Fruit fly (Drosophila melanogaster) whole organism, embryonic: ENCODE results near the gene CG7362.

Experiments used
- Abd-B ChIP-seq: fragments of 200-800 bp; sonication (Bioruptor generic); optimal IDR thresholded peaks from 2 replicates; lab custom pipeline; 2018; ENCODE audit warnings: missing biosample characterization, mild to moderate bottlenecking, missing genetic modification characterization, moderate library complexity
- Blimp-1 ChIP-seq: fragments of 200-800 bp; sonication (Bioruptor generic); optimal IDR thresholded peaks from 3 replicates; lab custom pipeline; 2018; ENCODE audit warnings: missing biosample characterization, missing genetic modification characterization, mild to moderate bottlenecking, moderate library complexity, missing genetic modification reagents
- CG1024 ChIP-seq: fragments of 200-800 bp; sonication (Bioruptor generic); IDR thresholded peaks from 2 replicates; pipeline ENCODE4 v1.3.6; 2022; ENCODE audit warnings: missing biosample characterization, missing genetic modification characterization
- CG10431 ChIP-seq: fragments of 200-800 bp; sonication (Bioruptor generic); optimal IDR thresholded peaks from 3 replicates; lab custom pipeline; 2018; ENCODE audit warnings: missing biosample characterization, mild to moderate bottlenecking, missing genetic modification characterization
- CG1233 ChIP-seq: fragments of 200-800 bp; sonication (Bioruptor generic); optimal IDR thresholded peaks from 4 replicates; lab custom pipeline; 2018; ENCODE audit warnings: missing biosample characterization, mild to moderate bottlenecking, missing genetic modification characterization
- CG13287 ChIP-seq: fragments of 200-800 bp; sonication (Bioruptor generic); IDR thresholded peaks from 2 replicates; pipeline ENCODE4 v1.3.6; 2022; ENCODE audit warnings: missing biosample characterization, missing genetic modification characterization; ENCODE audit not compliant: partially characterized antibody
- CG14441 ChIP-seq: fragments of 200-800 bp; sonication (Bioruptor generic); IDR thresholded peaks from 2 replicates; pipeline ENCODE4 v1.3.6; 2022; ENCODE audit warnings: missing biosample characterization, missing genetic modification characterization
- CG15073 ChIP-seq: fragments of 200-800 bp; sonication (Bioruptor generic); optimal IDR thresholded peaks from 2 replicates; lab custom pipeline; 2016; ENCODE audit warnings: missing biosample characterization, missing genetic modification characterization
- CG15696 ChIP-seq: fragments of 200-800 bp; sonication (Bioruptor generic); optimal IDR thresholded peaks from 2 replicates; lab custom pipeline; 2019; ENCODE audit warnings: missing biosample characterization, mild to moderate bottlenecking, missing genetic modification characterization, moderate library complexity
- CG1603 ChIP-seq: fragments of 200-800 bp; sonication (Bioruptor generic); optimal IDR thresholded peaks from 2 replicates; lab custom pipeline; 2019; ENCODE audit warnings: missing biosample characterization, mild to moderate bottlenecking, missing genetic modification characterization, moderate library complexity
- CG18262 ChIP-seq: fragments of 200-800 bp; optimal IDR thresholded peaks from 3 replicates; lab custom pipeline; 2019; ENCODE audit warnings: missing biosample characterization, mild to moderate bottlenecking, missing genetic modification characterization, moderate library complexity
- CG18599 ChIP-seq: fragments of 200-800 bp; sonication (Bioruptor generic); optimal IDR thresholded peaks from 3 replicates; lab custom pipeline; 2017; ENCODE audit warnings: missing biosample characterization, missing genetic modification characterization, mild to moderate bottlenecking, moderate library complexity, missing genetic modification reagents
- CG2712 ChIP-seq: fragments of 200-800 bp; optimal IDR thresholded peaks from 3 replicates; lab custom pipeline; 2019; ENCODE audit warnings: missing biosample characterization, mild to moderate bottlenecking, missing genetic modification characterization, moderate library complexity
- CG4282 ChIP-seq: fragments of 200-800 bp; sonication (Bioruptor generic); optimal IDR thresholded peaks from 2 replicates; lab custom pipeline; 2016; ENCODE audit warnings: missing biosample characterization, missing genetic modification characterization
- CG4328 ChIP-seq: fragments of 200-800 bp; sonication (Bioruptor generic); optimal IDR thresholded peaks from 3 replicates; lab custom pipeline; 2017; ENCODE audit warnings: missing biosample characterization, missing genetic modification reagents, missing genetic modification characterization
- CG6654 ChIP-seq: fragments of 200-800 bp; sonication (Bioruptor generic); optimal IDR thresholded peaks from 2 replicates; lab custom pipeline; 2017; ENCODE audit warnings: missing biosample characterization, mild to moderate bottlenecking, missing genetic modification characterization
- CG6854 ChIP-seq: fragments of 200-800 bp; sonication (Bioruptor generic); optimal IDR thresholded peaks from 3 replicates; lab custom pipeline; 2017; ENCODE audit warnings: missing biosample characterization, mild to moderate bottlenecking, missing genetic modification characterization
- CG9215 ChIP-seq: fragments of 200-800 bp; sonication (Bioruptor generic); IDR thresholded peaks from 2 replicates; pipeline ENCODE4 v1.3.6; 2022; ENCODE audit warnings: missing biosample characterization, missing genetic modification characterization
- CG9437 ChIP-seq: fragments of 200-800 bp; sonication (Bioruptor generic); optimal IDR thresholded peaks from 2 replicates; lab custom pipeline; 2018; ENCODE audit warnings: missing biosample characterization, mild to moderate bottlenecking, missing genetic modification characterization
- Camta ChIP-seq: fragments of 200-800 bp; sonication (Bioruptor generic); optimal IDR thresholded peaks from 2 replicates; lab custom pipeline; 2016; ENCODE audit warnings: missing biosample characterization, missing genetic modification characterization
- Dll ChIP-seq: fragments of 200-800 bp; sonication (Bioruptor generic); IDR thresholded peaks from 4 replicates; pipeline ENCODE4 v1.3.6; 2022; ENCODE audit warnings: missing biosample characterization, missing genetic modification characterization; ENCODE audit not compliant: partially characterized antibody
- Doc3 ChIP-seq: fragments of 200-800 bp; sonication (Bioruptor generic); IDR thresholded peaks from 3 replicates; pipeline ENCODE4 v1.3.6; 2022; ENCODE audit warnings: missing biosample characterization, missing genetic modification characterization; ENCODE audit not compliant: partially characterized antibody
- Eip74EF ChIP-seq, 2 experiments: fragments of 200-800 bp in 1 of 2; fragments of >200 bp in 1 of 2; sonication (Bioruptor generic) in 1 of 2; optimal IDR thresholded peaks; 2 replicates each; lab custom pipeline; 2017 to 2019; ENCODE audit warnings: missing biosample characterization in 2 of 2, missing genetic modification characterization in 2 of 2, mild to moderate bottlenecking in 1 of 2, moderate library complexity in 1 of 2
- Elba2 ChIP-seq: fragments of 200-800 bp; sonication (Bioruptor generic); optimal IDR thresholded peaks from 3 replicates; lab custom pipeline; 2016; ENCODE audit warnings: missing biosample characterization, missing genetic modification characterization
- Fer1 ChIP-seq: fragments of 200-800 bp; sonication (Bioruptor generic); optimal IDR thresholded peaks from 2 replicates; lab custom pipeline; 2017; ENCODE audit warnings: missing biosample characterization, mild to moderate bottlenecking, missing genetic modification characterization
- Oaz ChIP-seq: fragments of 200-800 bp; sonication (Bioruptor generic); IDR thresholded peaks from 2 replicates; pipeline ENCODE4 v1.3.6; 2022; ENCODE audit warnings: missing biosample characterization, missing genetic modification characterization
- Poxn ChIP-seq: fragments of 200-800 bp; sonication (Bioruptor generic); IDR thresholded peaks from 2 replicates; pipeline ENCODE4 v1.3.6; 2022; ENCODE audit warnings: missing biosample characterization, missing genetic modification characterization
- Rfx ChIP-seq: fragments of 200-800 bp; sonication (Bioruptor generic); IDR thresholded peaks from 2 replicates; pipeline ENCODE4 v1.3.6; 2022; ENCODE audit warnings: missing biosample characterization, missing genetic modification characterization
- Stat92E ChIP-seq, 3 experiments: fragments of >200 bp in 2 of 3; fragments of 200-800 bp in 1 of 3; sonication (Bioruptor generic) in 1 of 3; optimal IDR thresholded peaks; 2 replicates each; lab custom pipeline; 2017 to 2019; ENCODE audit warnings: missing biosample characterization in 3 of 3, missing genetic modification characterization in 3 of 3, mild to moderate bottlenecking in 1 of 3, moderate library complexity in 1 of 3
- Taf1 ChIP-seq: fragments of 200-800 bp; sonication (Bioruptor generic); IDR thresholded peaks from 2 replicates; pipeline ENCODE4 v1.3.6; 2022; ENCODE audit warnings: missing biosample characterization, missing genetic modification characterization
- Xrp1 ChIP-seq: fragments of 200-800 bp; sonication (Bioruptor generic); IDR thresholded peaks from 2 replicates; pipeline ENCODE4 v1.3.6; 2022; ENCODE audit warnings: missing biosample characterization, missing genetic modification characterization
- ase ChIP-seq: fragments of 200-800 bp; sonication (Bioruptor generic); IDR thresholded peaks from 3 replicates; pipeline ENCODE4 v1.3.6; 2022; ENCODE audit warnings: missing biosample characterization, missing genetic modification characterization
- bcd ChIP-seq: fragments of 200-800 bp; sonication (Bioruptor generic); optimal IDR thresholded peaks from 2 replicates; lab custom pipeline; 2017; ENCODE audit warnings: missing biosample characterization, mild to moderate bottlenecking, missing genetic modification characterization
- ewg ChIP-seq: fragments of 200-800 bp; sonication (Bioruptor generic); optimal IDR thresholded peaks from 3 replicates; lab custom pipeline; 2017; ENCODE audit warnings: mild to moderate bottlenecking, missing biosample characterization, missing genetic modification reagents, missing genetic modification characterization
- exex ChIP-seq: fragments of 200-800 bp; sonication (Bioruptor generic); optimal IDR thresholded peaks from 4 replicates; lab custom pipeline; 2018; ENCODE audit warnings: missing biosample characterization, mild to moderate bottlenecking, missing genetic modification characterization, moderate library complexity
- fd96Cb ChIP-seq: fragments of 200-800 bp; sonication (Bioruptor generic); optimal IDR thresholded peaks from 2 replicates; lab custom pipeline; 2018; ENCODE audit warnings: missing biosample characterization, mild to moderate bottlenecking, missing genetic modification characterization, moderate library complexity
- kay ChIP-seq: fragments of 200-800 bp; sonication (Bioruptor generic); optimal IDR thresholded peaks from 2 replicates; lab custom pipeline; 2016; ENCODE audit warnings: missing biosample characterization, missing genetic modification characterization
- org-1 ChIP-seq: fragments of 200-800 bp; sonication (Bioruptor generic); optimal IDR thresholded peaks from 2 replicates; lab custom pipeline; 2017; ENCODE audit warnings: missing biosample characterization, missing genetic modification characterization
- pan ChIP-seq, 4 experiments: fragments of >200 bp in 3 of 4; fragments of 200-800 bp in 1 of 4; sonication (Bioruptor generic) in 1 of 4; optimal IDR thresholded peaks in 3 of 4; IDR thresholded peaks in 1 of 4; 2 replicates each; pipeline versions ENCODE4 v1.3.6 to Lab custom; 2017 to 2022; ENCODE audit warnings: missing biosample characterization in 2 of 4, missing genetic modification characterization in 2 of 4, mixed read lengths in 1 of 4
- pfk ChIP-seq: fragments of 200-800 bp; sonication (Bioruptor generic); optimal IDR thresholded peaks from 2 replicates; lab custom pipeline; 2018; ENCODE audit warnings: missing biosample characterization, mild to moderate bottlenecking, missing genetic modification characterization, moderate library complexity
- pzg ChIP-seq: fragments of 200-800 bp; sonication (Bioruptor generic); optimal IDR thresholded peaks from 3 replicates; lab custom pipeline; 2018; ENCODE audit warnings: missing biosample characterization, mild to moderate bottlenecking, missing genetic modification characterization, moderate library complexity
- rib ChIP-seq: fragments of 200-800 bp; sonication (Bioruptor generic); IDR thresholded peaks from 2 replicates; pipeline ENCODE4 v1.3.6; 2022; ENCODE audit warnings: missing biosample characterization, missing genetic modification characterization
- row ChIP-seq: fragments of 200-800 bp; sonication (Bioruptor generic); IDR thresholded peaks from 3 replicates; pipeline ENCODE4 v1.3.6; 2022; ENCODE audit warnings: missing biosample characterization, missing genetic modification characterization
- run ChIP-seq: fragments of 200-800 bp; sonication (Bioruptor generic); optimal IDR thresholded peaks from 3 replicates; lab custom pipeline; 2018; ENCODE audit warnings: missing biosample characterization, mild to moderate bottlenecking, missing genetic modification characterization
- sim ChIP-seq: fragments of 200-800 bp; sonication (Bioruptor generic); IDR thresholded peaks from 2 replicates; pipeline ENCODE4 v1.3.6; 2022; ENCODE audit warnings: missing biosample characterization, missing genetic modification characterization
- wek ChIP-seq: fragments of 200-800 bp; sonication (Bioruptor generic); optimal IDR thresholded peaks from 3 replicates; lab custom pipeline; 2018; ENCODE audit warnings: missing biosample characterization, mild to moderate bottlenecking, missing genetic modification characterization, moderate library complexity
- zfh1 ChIP-seq: fragments of 200-800 bp; sonication (Bioruptor generic); IDR thresholded peaks from 3 replicates; pipeline ENCODE4 v1.3.6; 2022; ENCODE audit warnings: missing biosample characterization, missing genetic modification characterization

Gene CG7362

DNA sequence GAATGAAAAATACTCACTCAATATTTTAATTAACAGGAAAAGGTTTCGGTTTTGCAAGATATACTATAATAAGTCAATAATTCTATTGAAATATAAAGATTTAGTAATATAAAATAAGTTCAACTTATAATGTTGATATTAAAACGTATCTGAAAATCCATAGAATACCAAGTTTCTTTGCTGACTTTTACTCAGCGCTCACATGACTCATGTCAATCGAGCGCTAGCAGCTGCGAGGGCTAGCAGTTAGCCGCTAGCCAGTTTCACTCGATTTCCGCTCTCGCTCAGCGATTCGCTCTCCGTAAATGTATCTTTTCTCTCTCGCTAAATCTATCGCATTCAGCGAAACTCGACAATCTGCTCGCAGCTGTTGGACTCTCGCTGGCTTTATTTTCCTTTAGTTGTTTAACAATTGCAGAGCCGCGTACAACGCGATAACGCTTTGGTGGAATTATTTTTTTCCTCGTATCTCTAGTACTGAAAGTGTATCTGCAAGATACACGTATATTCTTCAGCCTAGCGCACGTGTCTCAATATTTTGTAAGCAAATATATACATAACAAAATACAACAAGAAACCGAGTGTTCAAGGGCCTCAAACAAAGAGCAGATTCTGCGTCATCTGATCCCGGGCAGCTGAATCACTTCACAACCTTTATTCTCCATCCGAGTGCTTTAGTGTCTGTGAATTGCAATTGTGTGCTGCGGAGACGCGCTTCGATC lies 5.0 kb downstream of the CG7362 start (continued):
- TF ChIP-seq Abd-B (GFP tag; lab: Kevin White, UChicago) = no peak
- peak; percentile 37 for TF ChIP-seq CG10431 (GFP tag; lab: Kevin White, UChicago)
- TF ChIP-seq CG9437 (GFP tag; lab: Kevin White, UChicago) = peak; percentile 15
- peak; percentile 61; the same call in 2 of the 3 replicates for TF ChIP-seq zfh1 (GFP tag; lab: Robert Waterston, UW)
- TF ChIP-seq rib (GFP tag; lab: Robert Waterston, UW) = peak; percentile 34; the same call in 1 of the 2 replicates
- peak; percentile 50 for TF ChIP-seq Blimp-1 (GFP tag; lab: Kevin White, UChicago)
- no peak for TF ChIP-seq Taf1 (GFP tag; lab: Robert Waterston, UW)
- no peak for TF ChIP-seq Poxn
- TF ChIP-seq fd96Cb (tag; lab: Kevin White, UChicago) = peak; percentile 14
- peak; percentile 67; the same call in 1 of the 2 replicates for TF ChIP-seq Rfx
- no peak for TF ChIP-seq Doc3 (GFP tag; lab: Robert Waterston, UW)
- TF ChIP-seq sim (GFP tag; lab: Robert Waterston, UW) = peak; percentile 53; the same call in 1 of the 2 replicates
- TF ChIP-seq Eip74EF (GFP tag; optimal IDR thresholded peaks at IDR 0.05; lab: Kevin White, UChicago) = peak in 1 of 2 experiments; percentile 71
- peak; percentile 44 for TF ChIP-seq ewg (GFP tag; lab: Kevin White, UChicago)
- peak; percentile 75 for TF ChIP-seq Camta
- no peak for TF ChIP-seq Oaz (GFP tag; lab: Robert Waterston, UW)
- peak; percentile 40 for TF ChIP-seq exex
- TF ChIP-seq CG6654 (GFP tag; lab: Kevin White, UChicago) = no peak
- peak; percentile 69; the same call in 1 of the 2 replicates for TF ChIP-seq CG13287 (GFP tag; lab: Robert Waterston, UW)
- TF ChIP-seq pzg (GFP tag; lab: Kevin White, UChicago) = no peak
- no peak; the same call in 2 of the 3 replicates for TF ChIP-seq row (GFP tag; lab: Robert Waterston, UW)
- peak; percentile 65 for TF ChIP-seq CG18262 (tag; lab: Kevin White, UChicago)
- peak; percentile 88 for TF ChIP-seq wek (GFP tag; lab: Kevin White, UChicago)
- peak in 1 of 3 experiments; percentile 75 for TF ChIP-seq Stat92E (GFP tag; optimal IDR thresholded peaks at IDR 0.05; lab: Kevin White, UChicago)
- peak; percentile 72 for TF ChIP-seq Xrp1 (GFP tag; lab: Robert Waterston, UW)
- peak; percentile 45; the same call in 1 of the 4 replicates for TF ChIP-seq Dll (GFP tag; lab: Robert Waterston, UW)
- TF ChIP-seq CG4328 = peak; percentile 77
- peak; percentile 77 for TF ChIP-seq CG1603
- TF ChIP-seq bcd (GFP tag; lab: Kevin White, UChicago) = peak; percentile 54
- peak; percentile 86 for TF ChIP-seq CG1233 (GFP tag; lab: Kevin White, UChicago)
- no peak for TF ChIP-seq CG9215 (GFP tag; lab: Robert Waterston, UW)
- TF ChIP-seq CG2712 (tag; lab: Kevin White, UChicago) = peak; percentile 69
- TF ChIP-seq CG18599 (GFP tag; lab: Kevin White, UChicago) = peak; percentile 87
- no peak for TF ChIP-seq Elba2 (GFP tag; lab: Kevin White, UChicago)
- TF ChIP-seq ase (GFP tag; lab: Robert Waterston, UW) = no peak; the same call in 2 of the 3 replicates
- peak; percentile 79 for TF ChIP-seq org-1 (GFP tag; lab: Kevin White, UChicago)
- TF ChIP-seq CG15073 (GFP tag; lab: Kevin White, UChicago) = no peak
- peak; percentile 78 for TF ChIP-seq CG15696 (tag; lab: Kevin White, UChicago)
- no peak for TF ChIP-seq pan (optimal IDR thresholded peaks at IDR 0.05; lab: Kevin White, UChicago)
- TF ChIP-seq pan (GFP tag; optimal IDR thresholded peaks at IDR 0.05 in 1 of 2, IDR thresholded peaks at IDR 0.05 in 1 of 2) = peak in 1 of 2 experiments; percentile 46
- peak; percentile 78 for TF ChIP-seq CG6854
- TF ChIP-seq pfk (GFP tag; lab: Kevin White, UChicago) = peak; percentile 68
- peak; percentile 74 for TF ChIP-seq run (tag; lab: Kevin White, UChicago)
- peak; percentile 41; the same call in 1 of the 2 replicates for TF ChIP-seq CG1024 (GFP tag; lab: Robert Waterston, UW)
- TF ChIP-seq CG14441 = no peak
- TF ChIP-seq Fer1 (GFP tag; lab: Kevin White, UChicago) = peak; percentile 91
- peak; percentile 55 for TF ChIP-seq kay (GFP tag; lab: Kevin White, UChicago)
- no peak for TF ChIP-seq CG4282 (GFP tag; lab: Kevin White, UChicago)
